Worm (Caenorhabditis elegans): Measurements from ENCODE around the gene srr-1.

The srr-1 gene

ce11 chrV:13036466-13036865 is 17.1 kb downstream of the srr-1 start, which contains the start of gene W07G4.2:
TSS of gene W07G4.2 (minus strand) at chrV:13036566.
- TF ChIP-seq cey-2 (tag; optimal IDR thresholded peaks at IDR 0.05; ENCODE audit: borderline replicate concordance, insufficient read depth) (no peak), nhr-10 (tag; optimal IDR thresholded peaks at IDR 0.05) (no peak), nhr-41 (GFP tag; IDR thresholded peaks at IDR 0.05) (no peak), F37D6.2 (tag; optimal IDR thresholded peaks at IDR 0.05) (no peak), unc-39 (tag; optimal IDR thresholded peaks at IDR 0.05) (no peak), dmd-6 (GFP tag; IDR thresholded peaks at IDR 0.05) (no peak), ceh-44 (GFP tag; IDR thresholded peaks at IDR 0.05) (no peak), skn-1 (tag; optimal IDR thresholded peaks at IDR 0.05) (no peak), daf-8 (GFP tag; IDR thresholded peaks at IDR 0.05) (no peak), lin-15B (tag; optimal IDR thresholded peaks at IDR 0.05) (no peak)

DNA sequence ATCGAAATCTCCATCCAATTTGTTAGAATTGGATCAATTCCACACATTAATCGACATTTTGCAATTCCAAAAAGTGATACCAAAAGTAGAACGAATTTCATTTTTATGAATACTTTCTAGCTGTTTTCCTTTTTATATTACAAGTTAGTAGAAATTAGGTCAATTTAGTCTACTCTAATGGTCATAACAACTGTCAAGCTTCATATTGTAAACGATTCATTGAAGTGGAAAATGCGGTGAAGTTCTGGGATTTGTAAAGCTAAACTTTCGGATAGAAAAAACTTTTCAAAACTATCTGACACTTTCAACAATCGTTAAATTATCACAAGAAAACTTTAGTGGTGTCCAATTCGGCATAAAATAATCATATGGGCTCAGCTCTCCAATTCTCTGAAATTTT is 18.9 kb downstream of the srr-1 start, which contains the start of gene W07G4.7:
Gene W07G4.7, minus strand, starts transcription at position 101 of the 400 bp plus-strand sequence.
- no peak for TF ChIP-seq gei-8 (GFP tag; optimal IDR thresholded peaks at IDR 0.05)
- no peak for TF ChIP-seq F26F4.8 (GFP tag; conservative IDR thresholded peaks at IDR 0.05)
- no peak for TF ChIP-seq ces-1 (GFP tag; optimal IDR thresholded peaks at IDR 0.05)
- no peak for TF ChIP-seq zip-11 (GFP tag; IDR thresholded peaks at IDR 0.05)
- TF ChIP-seq lin-39 (tag; optimal IDR thresholded peaks at IDR 0.05) = no peak

ce11 chrV:13033223-13033622 is 20.3 kb downstream of the srr-1 start, which contains the start of gene W07G4.1:
TSS of gene W07G4.1 (plus strand) at chrV:13033523.
- TF ChIP-seq ceh-44 (GFP tag; IDR thresholded peaks at IDR 0.05) (no peak), duxl-1 (tag; optimal IDR thresholded peaks at IDR 0.05; ENCODE audit: poor library complexity) (no peak)

DNA sequence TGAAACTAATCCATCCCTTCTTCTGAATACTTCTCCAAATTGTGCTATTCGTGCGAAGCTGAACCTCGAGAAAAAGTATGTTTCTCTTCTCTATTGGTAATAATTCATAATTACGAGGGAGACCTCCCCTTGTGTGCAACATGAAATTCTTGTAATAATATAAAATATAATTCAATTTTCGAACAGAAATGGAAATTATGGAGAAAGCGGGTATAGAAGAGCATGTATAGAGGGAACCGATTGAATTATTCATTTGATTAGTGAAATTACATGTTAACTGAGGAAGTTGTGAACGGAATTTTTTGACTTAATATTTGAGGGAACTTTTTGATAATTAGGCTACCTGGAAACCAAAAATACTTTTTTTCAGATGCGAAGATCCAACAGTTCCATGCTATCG is 24.7 kb downstream of the srr-1 start:
- no peak for TF ChIP-seq aha-1 (tag)
- peak; percentile 6 for TF ChIP-seq ceh-32 (tag; optimal IDR thresholded peaks at IDR 0.05; ENCODE audit: poor library complexity)

ce11 chrV:13026631-13027299 is 26.8 kb downstream of the srr-1 start:
- TF ChIP-seq Y105C5A.15 (GFP tag; IDR thresholded peaks at IDR 0.05) (no peak), hlh-30 (tag; optimal IDR thresholded peaks at IDR 0.05; ENCODE audit: insufficient read depth) (no peak), cey-2 (tag; optimal IDR thresholded peaks at IDR 0.05; ENCODE audit: borderline replicate concordance, insufficient read depth) (no peak), nhr-41 (GFP tag; IDR thresholded peaks at IDR 0.05) (no peak), mdl-1 (tag; optimal IDR thresholded peaks at IDR 0.05) (no peak), zfp-2 (tag; optimal IDR thresholded peaks at IDR 0.05) (no peak), aha-1 (tag) (no peak), dmd-6 (GFP tag; IDR thresholded peaks at IDR 0.05) (0 out of 2 replicates have a peak, but pooled peaks have one; percentile 7), nhr-42 (GFP tag; IDR thresholded peaks at IDR 0.05) (no peak), madf-5 (GFP tag; IDR thresholded peaks at IDR 0.05) (no peak), aly-2 (tag; optimal IDR thresholded peaks at IDR 0.05) (no peak), Y48G9A.11 (GFP tag; IDR thresholded peaks at IDR 0.05) (no peak), ces-1 (GFP tag; optimal IDR thresholded peaks at IDR 0.05) (peak; percentile 7), php-3 (GFP tag; IDR thresholded peaks at IDR 0.05) (0 out of 2 replicates have a peak, but pooled peaks have one; percentile 9), lim-7 (GFP tag; IDR thresholded peaks at IDR 0.05) (0 out of 2 replicates have a peak, but pooled peaks have one; percentile 34), fos-1 (tag; optimal IDR thresholded peaks at IDR 0.05) (no peak), zag-1 (tag; optimal IDR thresholded peaks at IDR 0.05) (no peak)

DNA sequence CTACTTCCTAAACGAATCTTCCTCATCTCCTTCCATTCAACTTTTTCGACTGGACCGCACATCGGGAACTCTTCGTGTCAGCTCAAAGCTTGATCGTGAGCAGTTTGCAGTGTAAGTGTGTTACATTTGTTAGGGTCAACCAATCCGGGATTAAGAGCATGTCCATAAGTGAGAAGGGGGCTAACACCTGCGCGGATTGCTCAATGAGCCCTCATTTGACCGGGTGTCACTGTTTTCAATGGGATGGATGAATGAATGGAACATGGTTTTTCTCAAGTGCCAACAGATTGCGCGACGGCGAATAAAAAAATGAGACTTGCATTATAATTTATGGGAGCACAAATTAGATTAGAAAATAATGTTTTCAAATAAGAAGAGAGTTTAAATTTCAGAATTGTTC is 28.3 kb downstream of the srr-1 start:
- TF ChIP-seq zfp-2 (tag; optimal IDR thresholded peaks at IDR 0.05) (no peak), dmd-8 (GFP tag; IDR thresholded peaks at IDR 0.05) (no peak), nhr-10 (tag; optimal IDR thresholded peaks at IDR 0.05) (no peak), snpc-1.2 (GFP tag; IDR thresholded peaks at IDR 0.05) (no peak), mdl-1 (tag; optimal IDR thresholded peaks at IDR 0.05) (no peak), ama-1 (optimal IDR thresholded peaks at IDR 0.05) (no peak), duxl-1 (tag; optimal IDR thresholded peaks at IDR 0.05; ENCODE audit: poor library complexity) (no peak), nhr-102 (tag; optimal IDR thresholded peaks at IDR 0.05) (no peak), fkh-10 (GFP tag; optimal IDR thresholded peaks at IDR 0.05) (peak; percentile 41)
